Worm (Caenorhabditis elegans): Measurements from ENCODE around the gene nhr-67.

Gene nhr-67

DNA sequence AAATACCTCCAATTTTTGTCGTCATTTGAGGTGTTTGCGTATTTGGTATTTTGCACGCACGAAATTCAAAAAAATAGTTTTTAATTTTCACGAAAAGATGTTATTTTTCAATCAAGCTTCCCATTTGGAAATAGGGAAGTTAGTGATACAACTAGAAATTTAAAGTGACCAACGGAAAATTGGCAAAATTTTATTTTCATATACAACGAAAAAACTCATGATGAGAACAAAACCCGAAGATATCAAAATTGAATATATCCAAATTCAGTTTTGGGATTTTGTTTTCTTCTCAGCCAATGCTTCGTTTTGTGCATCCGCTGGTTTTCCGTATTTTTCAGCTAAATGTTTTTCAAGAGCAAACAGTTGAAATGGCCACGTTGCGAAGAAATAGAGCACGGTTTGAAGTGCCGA lies 23.6 kb upstream of the nhr-67 start:
- TF ChIP-seq ceh-88 (GFP tag; IDR thresholded peaks at IDR 0.05) (no peak), nhr-19 (GFP tag; conservative IDR thresholded peaks at IDR 0.05) (no peak), unc-62 (GFP tag; optimal IDR thresholded peaks at IDR 0.05) (no peak), lin-39 (tag; optimal IDR thresholded peaks at IDR 0.05) (no peak), dpl-1 (GFP tag; optimal IDR thresholded peaks at IDR 0.05) (peak in 1 of 3 experiments; percentile 35), zip-4 (GFP tag; optimal IDR thresholded peaks at IDR 0.05) (no peak), rnt-1 (tag; optimal IDR thresholded peaks at IDR 0.05) (no peak), mef-2 (tag; optimal IDR thresholded peaks at IDR 0.05) (no peak), dsc-1 (tag; optimal IDR thresholded peaks at IDR 0.05) (no peak), nhr-20 (tag; optimal IDR thresholded peaks at IDR 0.05) (no peak), ztf-11 (tag; optimal IDR thresholded peaks at IDR 0.05) (no peak), efl-1 (optimal IDR thresholded peaks at IDR 0.05) (no peak), efl-1 (GFP tag; optimal IDR thresholded peaks at IDR 0.05 in 1 of 2) (peak; percentile 50 to 92), lin-35 (GFP tag; optimal IDR thresholded peaks at IDR 0.05) (peak in 1 of 2 experiments; percentile 20)

DNA sequence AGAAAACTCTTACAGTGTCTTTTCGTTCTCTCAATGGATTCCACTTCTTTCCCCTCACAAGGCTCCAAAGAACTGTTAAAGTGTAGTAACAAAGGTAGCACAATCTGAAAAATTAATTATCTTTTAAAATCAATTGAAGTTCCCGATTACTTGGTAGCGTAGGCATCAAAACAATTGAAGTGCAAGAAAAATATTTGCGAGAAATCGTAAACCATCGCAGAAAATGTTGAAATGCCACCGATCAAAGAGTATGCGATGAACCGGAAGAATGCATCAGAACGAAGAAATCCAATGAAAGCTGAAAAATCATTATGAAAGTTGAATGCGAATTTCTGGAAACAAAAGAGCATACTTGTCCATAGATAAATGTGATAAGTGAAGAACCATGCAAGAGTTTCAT lies 23.1 kb upstream of the nhr-67 start:
- TF ChIP-seq mdl-1 (tag; optimal IDR thresholded peaks at IDR 0.05) (no peak), mef-2 (tag; optimal IDR thresholded peaks at IDR 0.05) (no peak), swsn-7 (tag; optimal IDR thresholded peaks at IDR 0.05) (no peak), lin-15B (tag; optimal IDR thresholded peaks at IDR 0.05) (no peak), sup-37 (GFP tag; optimal IDR thresholded peaks at IDR 0.05) (no peak), nhr-84 (tag; optimal IDR thresholded peaks at IDR 0.05) (no peak), tlp-1 (tag; optimal IDR thresholded peaks at IDR 0.05) (no peak), ets-5 (GFP tag; IDR thresholded peaks at IDR 0.05) (no peak), mab-9 (GFP tag; IDR thresholded peaks at IDR 0.05) (no peak), fkh-10 (GFP tag; optimal IDR thresholded peaks at IDR 0.05) (no peak), pag-3 (tag; optimal IDR thresholded peaks at IDR 0.05; ENCODE audit: borderline replicate concordance, insufficient read depth) (no peak), vab-15 (tag; optimal IDR thresholded peaks at IDR 0.05) (no peak), lin-13 (GFP tag; optimal IDR thresholded peaks at IDR 0.05) (no peak), nhr-28 (tag; optimal IDR thresholded peaks at IDR 0.05) (no peak)

- TF ChIP-seq grh-1 (GFP tag; IDR thresholded peaks at IDR 0.05) (no peak), mdl-1 (tag; optimal IDR thresholded peaks at IDR 0.05) (no peak), nhr-71 (tag; optimal IDR thresholded peaks at IDR 0.05) (peak; percentile 42), elt-2 (tag; optimal IDR thresholded peaks at IDR 0.05) (peak; percentile 20), tlp-1 (tag; optimal IDR thresholded peaks at IDR 0.05) (no peak), ceh-88 (GFP tag; IDR thresholded peaks at IDR 0.05) (no peak), hlh-17 (GFP tag; optimal IDR thresholded peaks at IDR 0.05; ENCODE audit: borderline replicate concordance) (no peak), lin-13 (GFP tag; optimal IDR thresholded peaks at IDR 0.05) (no peak), lsy-2 (tag; optimal IDR thresholded peaks at IDR 0.05) (peak; percentile 32 to 35), hlh-4 (tag; optimal IDR thresholded peaks at IDR 0.05) (no peak), efl-3 (GFP tag; optimal IDR thresholded peaks at IDR 0.05) (no peak), efl-1 (optimal IDR thresholded peaks at IDR 0.05) (peak in 1 of 2 experiments; percentile 13), efl-1 (GFP tag; optimal IDR thresholded peaks at IDR 0.05 in 1 of 2) (peak in 1 of 2 experiments; percentile 93), ces-1 (GFP tag; optimal IDR thresholded peaks at IDR 0.05) (no peak), unc-62 (GFP tag; optimal IDR thresholded peaks at IDR 0.05) (no peak), ztf-11 (tag; optimal IDR thresholded peaks at IDR 0.05) (no peak), nhr-85 (tag) (peak; percentile 66), C04F5.9 (tag; optimal IDR thresholded peaks at IDR 0.05) (no peak), nhr-19 (GFP tag; conservative IDR thresholded peaks at IDR 0.05) (peak; percentile 26; the same call in 1 of the 2 replicates), snu-23 (GFP tag; optimal IDR thresholded peaks at IDR 0.05) (peak; percentile 31), lin-39 (tag; optimal IDR thresholded peaks at IDR 0.05) (no peak), mab-9 (GFP tag; IDR thresholded peaks at IDR 0.05) (no peak), elt-3 (tag; optimal IDR thresholded peaks at IDR 0.05) (peak in 1 of 6 experiments; percentile 20), ama-1 (optimal IDR thresholded peaks at IDR 0.05) (peak; percentile 64), unc-86 (tag; optimal IDR thresholded peaks at IDR 0.05) (no peak), rnt-1 (tag; optimal IDR thresholded peaks at IDR 0.05) (no peak), C16A3.4 (tag; optimal IDR thresholded peaks at IDR 0.05) (no peak), swsn-7 (tag; optimal IDR thresholded peaks at IDR 0.05) (no peak), lin-35 (GFP tag; optimal IDR thresholded peaks at IDR 0.05) (no peak), nhr-76 (tag; optimal IDR thresholded peaks at IDR 0.05) (no peak), lin-15B (tag; optimal IDR thresholded peaks at IDR 0.05) (no peak), aly-2 (tag; optimal IDR thresholded peaks at IDR 0.05) (peak; percentile 90), pax-3 (tag; optimal IDR thresholded peaks at IDR 0.05) (peak; percentile 6), nhr-47 (tag; optimal IDR thresholded peaks at IDR 0.05) (peak; percentile 28), nhr-90 (tag; optimal IDR thresholded peaks at IDR 0.05; ENCODE audit: poor library complexity) (peak; percentile 55)
Measured at ce11 chrIV:11146962-11147470, 22.5 kb upstream of the nhr-67 start, which contains the start of gene pigq-1. Gene pigq-1 (minus strand): TSS chrIV:11147247.
